Worm (Caenorhabditis elegans) whole organism, late embryonic: Measurements from ENCODE around the gene F38A1.6.

Experiments
- ceh-31 ChIP-seq: sonication (generic microtip); optimal IDR thresholded peaks from 2 replicates; lab custom pipeline; 2016; ENCODE audit warnings: missing genetic modification characterization, missing compliant biosample characterization
- ceh-9 ChIP-seq: sonication (generic microtip); optimal IDR thresholded peaks from 2 replicates; lab custom pipeline; 2016; ENCODE audit warnings: mild to moderate bottlenecking, missing genetic modification characterization, inconsistent platforms, missing compliant biosample characterization
- fkh-10 ChIP-seq: fragments of 150-350 bp; optimal IDR thresholded peaks from 2 replicates; lab custom pipeline; 2014; ENCODE audit warnings: missing biosample characterization, missing genetic modification reagents, missing genetic modification characterization
- pha-2 ChIP-seq: sonication (generic microtip); optimal IDR thresholded peaks from 2 replicates; lab custom pipeline; 2017; ENCODE audit warnings: mild to moderate bottlenecking, missing genetic modification characterization, missing compliant biosample characterization
- pha-4 ChIP-seq: fragments of 150-350 bp; optimal IDR thresholded peaks from 2 replicates; lab custom pipeline; 2018; ENCODE audit warnings: missing biosample characterization, missing genetic modification reagents, missing genetic modification characterization
- pqm-1 ChIP-seq: sonication (generic microtip); optimal IDR thresholded peaks from 2 replicates; lab custom pipeline; 2016; ENCODE audit warnings: missing genetic modification characterization, missing compliant biosample characterization

DNA sequence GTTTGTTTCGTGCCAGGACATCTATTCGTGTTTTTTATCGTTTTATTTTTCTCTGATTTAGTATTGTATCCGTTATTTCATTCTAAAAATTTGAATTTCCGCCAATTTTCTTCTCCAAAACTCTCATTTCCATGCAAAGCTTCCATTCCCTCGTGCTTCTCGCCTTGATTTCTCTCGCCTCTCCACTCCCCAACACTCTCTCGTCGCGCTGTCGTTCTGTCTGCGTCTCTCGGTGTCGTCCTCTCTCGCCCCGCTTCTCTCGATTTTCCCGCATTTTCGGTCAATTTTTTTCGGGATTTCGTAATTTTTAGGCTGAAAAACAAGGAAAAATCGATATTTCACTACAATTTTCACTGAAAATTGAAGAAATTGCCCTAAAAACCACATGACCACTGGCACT lies 22.9 kb downstream of the F38A1.6 start, which contains the start of gene C09E9.1:
- TF ChIP-seq ceh-31 (tag; lab: Kevin White, UChicago) (peak; percentile 46), ceh-9 (tag; lab: Kevin White, UChicago) (no peak), pha-4 (tag; lab: Kevin White, UChicago) (no peak), pha-2 (no peak), pqm-1 (no peak), fkh-10 (GFP tag; lab: Kevin White, UChicago) (no peak)
